Fruit fly (Drosophila melanogaster): Measurements from ENCODE around the gene CG42724.
A peak's percentile ranks its signal among the peaks of the same experiment; 100 is the strongest.

The CG42724 gene

dm6 chr3R:6410412-6411225, 42.5 kb upstream of the CG42724 start (continued):
- TF ChIP-seq sisA (GFP tag; IDR thresholded peaks at IDR 0.05) (peak; percentile 73), CG7745 (tag; optimal IDR thresholded peaks at IDR 0.05) (no peak), CG4424 (GFP tag; optimal IDR thresholded peaks at IDR 0.05) (peak; percentile 89), Blimp-1 (GFP tag; optimal IDR thresholded peaks at IDR 0.05) (peak; percentile 78), NFAT (GFP tag; IDR thresholded peaks at IDR 0.05) (no peak), CG6791 (GFP tag; IDR thresholded peaks at IDR 0.05; ENCODE audit: partially characterized antibody) (no peak), CG16863 (GFP tag; optimal IDR thresholded peaks at IDR 0.05) (peak; percentile 81), CG2129 (GFP tag; IDR thresholded peaks at IDR 0.05; ENCODE audit: partially characterized antibody) (no peak), ken (GFP tag; IDR thresholded peaks at IDR 0.05) (peak; percentile 63; the same call in 2 of the 3 replicates), nau (GFP tag; optimal IDR thresholded peaks at IDR 0.05) (peak; percentile 89), CG5180 (GFP tag; optimal IDR thresholded peaks at IDR 0.05) (peak; percentile 77), pzg (GFP tag; optimal IDR thresholded peaks at IDR 0.05) (no peak), CG32767 (GFP tag; IDR thresholded peaks at IDR 0.05) (no peak), repo (GFP tag; optimal IDR thresholded peaks at IDR 0.05) (peak; percentile 70), CG18619 (GFP tag; optimal IDR thresholded peaks at IDR 0.05) (peak; percentile 91), CG7987 (GFP tag; optimal IDR thresholded peaks at IDR 0.05) (peak; percentile 51), CG34224 (GFP tag; IDR thresholded peaks at IDR 0.05; ENCODE audit: partially characterized antibody) (no peak), hb (GFP tag; IDR thresholded peaks at IDR 0.05; ENCODE audit: partially characterized antibody) (no peak), ttk (GFP tag; IDR thresholded peaks at IDR 0.05) (peak; percentile 59; the same call in 1 of the 2 replicates), Sin3A (optimal IDR thresholded peaks at IDR 0.05) (no peak), CG12155 (GFP tag; optimal IDR thresholded peaks at IDR 0.05) (peak; percentile 83), CG1602 (GFP tag; optimal IDR thresholded peaks at IDR 0.05) (peak; percentile 82), zen (tag; optimal IDR thresholded peaks at IDR 0.05) (peak; percentile 60), Opbp (GFP tag; IDR thresholded peaks at IDR 0.05; ENCODE audit: partially characterized antibody) (no peak), lola (GFP tag; optimal IDR thresholded peaks at IDR 0.05) (peak in 1 of 3 experiments; percentile 90), sob (GFP tag; IDR thresholded peaks at IDR 0.05) (peak; percentile 69; the same call in 1 of the 2 replicates), esg (GFP tag; conservative IDR thresholded peaks at IDR 0.05) (peak; percentile 64), CG17186 (GFP tag; optimal IDR thresholded peaks at IDR 0.05) (peak; percentile 47), mam (GFP tag; optimal IDR thresholded peaks at IDR 0.05) (peak; percentile 75), CG4707 (GFP tag; optimal IDR thresholded peaks at IDR 0.05) (peak; percentile 38), tin (GFP tag; optimal IDR thresholded peaks at IDR 0.05) (peak; percentile 79), chn (GFP tag; optimal IDR thresholded peaks at IDR 0.05) (peak; percentile 88), fd64A (GFP tag; optimal IDR thresholded peaks at IDR 0.05) (peak; percentile 62), ara (GFP tag; IDR thresholded peaks at IDR 0.05) (peak; percentile 63; the same call in 1 of the 2 replicates), aop (GFP tag; IDR thresholded peaks at IDR 0.05) (no peak), Side (GFP tag; optimal IDR thresholded peaks at IDR 0.05) (peak; percentile 74), CG6683 (GFP tag; optimal IDR thresholded peaks at IDR 0.05) (peak; percentile 80), exex (tag; optimal IDR thresholded peaks at IDR 0.05) (peak; percentile 47), so (GFP tag; IDR thresholded peaks at IDR 0.05) (peak; percentile 74; the same call in 2 of the 3 replicates), H2.0 (GFP tag; IDR thresholded peaks at IDR 0.05) (peak; percentile 48), CG2116 (GFP tag; optimal IDR thresholded peaks at IDR 0.05) (peak; percentile 56), Kr (GFP tag; optimal IDR thresholded peaks at IDR 0.05) (peak; percentile 23), Elba2 (GFP tag; optimal IDR thresholded peaks at IDR 0.05) (no peak), hbn (GFP tag; IDR thresholded peaks at IDR 0.05; ENCODE audit: partially characterized antibody) (no peak), CG3847 (GFP tag; IDR thresholded peaks at IDR 0.05) (peak; percentile 57), CG34422 (GFP tag; IDR thresholded peaks at IDR 0.05) (peak; percentile 53; the same call in 2 of the 3 replicates), grau (tag; optimal IDR thresholded peaks at IDR 0.05) (peak; percentile 91), fru (optimal IDR thresholded peaks at IDR 0.05) (no peak), Ets65A (GFP tag) (peak; percentile 96)
